Fruit fly (Drosophila melanogaster) whole organism, pupa: Measurements from ENCODE around the gene gry.

Experiments
- CG10348 ChIP-seq: fragments of 200-800 bp; sonication (Bioruptor generic); IDR thresholded peaks from 2 replicates; pipeline ENCODE4 v1.3.6; 2022; ENCODE audit warnings: missing biosample characterization, missing genetic modification characterization
- CG12605 ChIP-seq: fragments of 200-800 bp; sonication (Bioruptor generic); IDR thresholded peaks from 2 replicates; pipeline ENCODE4 v1.3.6; 2022; ENCODE audit warnings: missing biosample characterization, missing genetic modification characterization
- CG13204 ChIP-seq: fragments of 200-800 bp; sonication (Bioruptor generic); optimal IDR thresholded peaks from 2 replicates; lab custom pipeline; 2018; ENCODE audit warnings: missing biosample characterization, mild to moderate bottlenecking, missing genetic modification characterization, moderate library complexity
- CG14655 ChIP-seq: fragments of 200-800 bp; sonication (Bioruptor generic); optimal IDR thresholded peaks from 3 replicates; lab custom pipeline; 2017; ENCODE audit warnings: mild to moderate bottlenecking, missing biosample characterization, missing genetic modification reagents, missing genetic modification characterization
- CG15710 ChIP-seq: fragments of 200-800 bp; sonication (Bioruptor generic); optimal IDR thresholded peaks from 2 replicates; lab custom pipeline; 2018; ENCODE audit warnings: missing biosample characterization, mild to moderate bottlenecking, missing genetic modification characterization, moderate library complexity
- CG17806 ChIP-seq: fragments of 200-800 bp; sonication (Bioruptor generic); optimal IDR thresholded peaks from 2 replicates; lab custom pipeline; 2018; ENCODE audit warnings: missing biosample characterization, mild to moderate bottlenecking, missing genetic modification characterization, moderate library complexity
- CG32121 ChIP-seq: fragments of 200-800 bp; sonication (Bioruptor generic); IDR thresholded peaks from 2 replicates; pipeline ENCODE4 v1.3.6; 2022; ENCODE audit warnings: missing biosample characterization, missing genetic modification characterization
- CG34367 ChIP-seq: fragments of 200-800 bp; sonication (Bioruptor generic); optimal IDR thresholded peaks from 2 replicates; lab custom pipeline; 2018; ENCODE audit warnings: missing biosample characterization, mild to moderate bottlenecking, missing genetic modification characterization
- CG4496 ChIP-seq: fragments of 200-800 bp; sonication (Bioruptor generic); IDR thresholded peaks from 3 replicates; pipeline ENCODE4 v1.3.6; 2022; ENCODE audit warnings: missing biosample characterization, missing genetic modification characterization
- CG8159 ChIP-seq: fragments of 200-800 bp; sonication (Bioruptor generic); optimal IDR thresholded peaks from 3 replicates; lab custom pipeline; 2018; ENCODE audit warnings: missing biosample characterization, mild to moderate bottlenecking, missing genetic modification characterization, moderate library complexity
- CG8301 ChIP-seq: fragments of 200-800 bp; sonication (Bioruptor generic); optimal IDR thresholded peaks from 2 replicates; lab custom pipeline; 2018; ENCODE audit warnings: missing biosample characterization, mild to moderate bottlenecking, missing genetic modification characterization
- CG9948 ChIP-seq: fragments of 200-800 bp; sonication (Bioruptor generic); optimal IDR thresholded peaks from 2 replicates; lab custom pipeline; 2018; ENCODE audit warnings: missing biosample characterization, mild to moderate bottlenecking, missing genetic modification characterization, moderate library complexity
- D1 ChIP-seq: fragments of 200-800 bp; sonication (Bioruptor generic); optimal IDR thresholded peaks from 2 replicates; lab custom pipeline; 2018; ENCODE audit warnings: missing biosample characterization, mild to moderate bottlenecking, missing genetic modification characterization, moderate library complexity
- EcR ChIP-seq: fragments of 200-800 bp; sonication (Bioruptor generic); optimal IDR thresholded peaks from 3 replicates; lab custom pipeline; 2019; ENCODE audit warnings: missing biosample characterization, missing genetic modification characterization, mild to moderate bottlenecking, moderate library complexity, missing genetic modification reagents
- Ets98B ChIP-seq: fragments of 200-800 bp; sonication (Bioruptor generic); IDR thresholded peaks from 2 replicates; pipeline ENCODE4 v1.3.6; 2022; ENCODE audit warnings: missing biosample characterization, missing genetic modification characterization
- Pif1A ChIP-seq: fragments of 200-800 bp; sonication (Bioruptor generic); optimal IDR thresholded peaks from 3 replicates; lab custom pipeline; 2016; ENCODE audit warnings: missing biosample characterization, missing genetic modification characterization
- Pif1B ChIP-seq: fragments of 200-800 bp; sonication (Bioruptor generic); optimal IDR thresholded peaks from 3 replicates; lab custom pipeline; 2016; ENCODE audit warnings: missing biosample characterization, missing genetic modification characterization
- Snoo ChIP-seq: fragments of 200-800 bp; sonication (Bioruptor generic); optimal IDR thresholded peaks from 3 replicates; lab custom pipeline; 2017; ENCODE audit warnings: missing biosample characterization, mild to moderate bottlenecking, missing genetic modification characterization, inconsistent platforms
- fd96Ca ChIP-seq: fragments of 200-800 bp; sonication (Bioruptor generic); IDR thresholded peaks from 3 replicates; pipeline ENCODE4 v1.3.6; 2022; ENCODE audit warnings: missing biosample characterization, missing genetic modification characterization
- gl ChIP-seq: fragments of 200-800 bp; sonication (Bioruptor generic); optimal IDR thresholded peaks from 2 replicates; lab custom pipeline; 2018; ENCODE audit warnings: missing biosample characterization, mild to moderate bottlenecking, missing genetic modification characterization
- rn ChIP-seq: fragments of 200-800 bp; sonication (Bioruptor generic); IDR thresholded peaks from 2 replicates; pipeline ENCODE4 v1.3.6; 2022; ENCODE audit warnings: missing biosample characterization, missing genetic modification characterization

Gene gry

dm6 chr3L:3226458-3226783 lies 27.5 kb downstream of the gry start:
- TF ChIP-seq CG8301 (no peak), CG8159 (tag; lab: Kevin White, UChicago) (no peak), rn (GFP tag; lab: Robert Waterston, UW) (no peak), Pif1A (GFP tag; lab: Kevin White, UChicago) (no peak), CG10348 (GFP tag; lab: Robert Waterston, UW) (no peak), CG15710 (tag; lab: Kevin White, UChicago) (no peak), CG13204 (GFP tag; lab: Kevin White, UChicago) (no peak), CG34367 (tag; lab: Kevin White, UChicago) (no peak), Ets98B (peak; percentile 4; the same call in 1 of the 2 replicates), fd96Ca (GFP tag; lab: Robert Waterston, UW) (no peak), CG32121 (GFP tag; lab: Robert Waterston, UW) (0 out of 2 replicates have a peak, but pooled peaks have one; percentile 0), CG14655 (GFP tag; lab: Kevin White, UChicago) (no peak), D1 (tag; lab: Kevin White, UChicago) (no peak), CG12605 (GFP tag; lab: Robert Waterston, UW) (no peak)

- TF ChIP-seq Ets98B (no peak), EcR (GFP tag; lab: Kevin White, UChicago) (peak; percentile 45)
- TF ChIP-seq, all 21 proteins: peak for 1
Measured at dm6 chr3L:3236319-3236718, 37.4 kb downstream of the gry start.

- TF ChIP-seq CG15710 (tag; lab: Kevin White, UChicago) (no peak), gl (tag; lab: Kevin White, UChicago) (peak; percentile 26), CG8159 (tag; lab: Kevin White, UChicago) (peak; percentile 8), CG4496 (GFP tag; lab: Robert Waterston, UW) (peak; percentile 39; the same call in 1 of the 3 replicates)
Measured at dm6 chr3L:3239033-3239752, 40.3 kb downstream of the gry start, which contains the start of gene CG17746. TSS of gene CG17746 (minus strand) at chr3L:3239578.

DNA sequence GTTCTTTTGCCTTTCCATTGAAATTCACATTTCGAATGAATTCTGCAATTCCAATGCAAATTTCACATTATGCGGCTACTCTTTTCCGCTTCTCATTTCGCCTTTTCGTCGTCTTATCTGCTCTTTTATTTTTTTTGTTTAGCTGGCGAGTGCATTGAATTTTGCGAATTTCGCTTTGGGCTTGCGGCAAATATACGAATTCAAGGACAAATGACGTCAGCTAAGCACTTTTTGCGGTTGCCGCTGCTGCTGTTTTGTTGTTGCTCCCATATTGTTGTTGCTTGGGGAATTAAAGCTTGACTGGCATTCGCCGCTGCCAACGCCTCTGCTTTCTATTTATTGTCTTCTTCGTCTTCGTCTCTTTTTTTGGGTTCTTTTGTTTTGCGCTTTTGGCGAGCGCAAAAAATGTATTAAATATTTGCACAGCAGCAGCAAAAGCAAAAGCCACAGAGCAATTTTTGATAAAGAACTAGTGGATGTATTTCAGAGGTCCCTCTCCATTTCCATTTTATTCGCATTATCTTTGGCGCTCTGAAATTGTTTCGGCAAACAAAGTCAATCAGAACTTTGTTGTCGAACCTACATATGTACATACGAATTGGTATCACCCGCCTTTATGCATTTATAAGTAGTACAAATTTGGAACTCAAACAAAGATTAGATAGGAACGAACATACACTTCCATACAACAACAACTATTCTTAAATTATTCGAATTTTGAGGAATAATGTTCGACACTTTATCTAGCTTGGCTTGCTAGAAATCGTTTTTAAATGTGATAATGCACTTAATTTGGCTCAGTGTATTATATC lies 41.1 kb downstream of the gry start:
- TF ChIP-seq CG8159 (tag; lab: Kevin White, UChicago) (no peak), Pif1B (GFP tag; lab: Kevin White, UChicago) (peak; percentile 68), CG9948 (tag; lab: Kevin White, UChicago) (peak; percentile 66), D1 (tag; lab: Kevin White, UChicago) (peak; percentile 40), Ets98B (no peak), CG15710 (tag; lab: Kevin White, UChicago) (peak; percentile 60), Snoo (tag; lab: Kevin White, UChicago) (peak; percentile 46), EcR (GFP tag; lab: Kevin White, UChicago) (peak; percentile 94), CG10348 (GFP tag; lab: Robert Waterston, UW) (no peak), CG34367 (tag; lab: Kevin White, UChicago) (peak; percentile 83), CG4496 (GFP tag; lab: Robert Waterston, UW) (0 out of 3 replicates have a peak, but pooled peaks have one; percentile 5)

DNA sequence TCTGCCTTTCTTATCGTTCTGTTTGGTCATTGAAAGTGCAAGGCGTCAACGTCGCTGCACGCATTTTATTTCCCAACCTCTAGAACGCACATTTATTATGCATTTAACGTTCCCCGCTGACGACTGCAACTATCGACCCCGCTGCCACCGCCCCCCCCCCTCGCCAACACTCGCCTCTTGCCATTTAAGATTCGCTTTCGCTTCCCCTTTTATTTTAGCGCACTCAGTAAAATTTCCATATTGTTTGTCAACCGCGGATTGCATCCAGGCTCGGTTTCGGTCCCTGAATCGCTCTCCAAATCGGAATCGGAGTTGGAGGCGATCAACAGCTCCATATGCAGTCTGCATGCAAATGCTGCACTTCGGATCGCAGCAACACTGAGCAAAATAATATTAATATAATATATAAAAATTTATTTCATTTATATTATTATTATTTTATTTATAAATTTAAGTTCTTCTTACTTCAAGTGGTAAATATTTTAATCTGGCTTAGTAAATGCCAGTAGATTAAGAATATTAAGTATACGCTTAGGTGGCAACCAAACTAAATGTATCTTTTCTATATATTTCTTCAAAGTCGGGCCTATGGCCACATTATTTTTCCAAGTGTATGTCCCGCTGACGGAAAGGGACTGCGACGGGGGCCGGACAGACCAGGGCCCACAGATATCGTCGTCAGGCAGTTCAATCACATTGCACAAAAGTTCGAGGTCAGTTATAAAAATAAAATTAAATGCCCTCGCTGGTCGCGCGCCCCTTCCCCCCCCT lies 41.9 kb downstream of the gry start:
- peak; percentile 98 for TF ChIP-seq CG9948 (tag; lab: Kevin White, UChicago)
- TF ChIP-seq EcR (GFP tag; lab: Kevin White, UChicago) = peak; percentile 60
- peak; percentile 97 for TF ChIP-seq CG13204 (GFP tag; lab: Kevin White, UChicago)
- TF ChIP-seq CG10348 (GFP tag; lab: Robert Waterston, UW) = no peak
- peak; percentile 95 for TF ChIP-seq CG14655 (GFP tag; lab: Kevin White, UChicago)
- peak; percentile 97 for TF ChIP-seq CG17806 (tag; lab: Kevin White, UChicago)
- TF ChIP-seq CG34367 (tag; lab: Kevin White, UChicago) = peak; percentile 97
- peak; percentile 84 for TF ChIP-seq CG4496 (GFP tag; lab: Robert Waterston, UW)
- TF ChIP-seq Snoo (tag; lab: Kevin White, UChicago) = peak; percentile 87
- peak; percentile 71 for TF ChIP-seq CG12605 (GFP tag; lab: Robert Waterston, UW)
- peak; percentile 71; the same call in 2 of the 3 replicates for TF ChIP-seq fd96Ca (GFP tag; lab: Robert Waterston, UW)
- TF ChIP-seq D1 (tag; lab: Kevin White, UChicago) = peak; percentile 95
- TF ChIP-seq Pif1A (GFP tag; lab: Kevin White, UChicago) = peak; percentile 91
- peak; percentile 69 for TF ChIP-seq Ets98B
- TF ChIP-seq CG15710 (tag; lab: Kevin White, UChicago) = peak; percentile 99
- TF ChIP-seq CG8159 (tag; lab: Kevin White, UChicago) = peak; percentile 99
- TF ChIP-seq rn (GFP tag; lab: Robert Waterston, UW) = peak; percentile 79
- TF ChIP-seq CG32121 (GFP tag; lab: Robert Waterston, UW) = peak; percentile 73
- peak; percentile 87 for TF ChIP-seq gl (tag; lab: Kevin White, UChicago)
- TF ChIP-seq Pif1B (GFP tag; lab: Kevin White, UChicago) = peak; percentile 90
- TF ChIP-seq CG8301 = peak; percentile 84
